Worm (Caenorhabditis elegans): Measurements from ENCODE around the gene T07F8.1.

- TF ChIP-seq lsy-2 (tag; optimal IDR thresholded peaks at IDR 0.05): no peak
- TF ChIP-seq pha-4 (tag; optimal IDR thresholded peaks at IDR 0.05): no peak
- no peak for TF ChIP-seq snpc-4 (tag; optimal IDR thresholded peaks at IDR 0.05)
- no peak for TF ChIP-seq nhr-2 (tag; optimal IDR thresholded peaks at IDR 0.05)
- no peak for TF ChIP-seq nhr-12 (tag; optimal IDR thresholded peaks at IDR 0.05)
- no peak for TF ChIP-seq blmp-1 (tag; optimal IDR thresholded peaks at IDR 0.05)
- TF ChIP-seq ztf-11 (tag; optimal IDR thresholded peaks at IDR 0.05): no peak
- TF ChIP-seq mep-1 (tag; optimal IDR thresholded peaks at IDR 0.05): no peak
- TF ChIP-seq sptf-1 (tag; optimal IDR thresholded peaks at IDR 0.05): no peak
Observed at ce11 chrII:7187110-7187509, 38.9 kb downstream of the T07F8.1 start, which contains the start of gene C27H5.6.

All from whole organism, mixed stage, embryonic.